Worm (Caenorhabditis elegans) whole organism, L4 larva: ENCODE results near the gene F52D2.12.

Experiments used
- F49E8.2 ChIP-seq: sonication (generic microtip); optimal IDR thresholded peaks from 2 replicates; lab custom pipeline; 2016; ENCODE audit warnings: missing compliant biosample characterization, mild to moderate bottlenecking, missing genetic modification characterization, borderline replicate concordance
- ZK337.2 ChIP-seq: fragments of 200-800 bp; sonication (Bioruptor generic); IDR thresholded peaks from 2 replicates; pipeline ENCODE4 v1.3.6; 2022; ENCODE audit warnings: missing genetic modification reagents, missing genetic modification characterization, missing compliant biosample characterization
- ama-1 ChIP-seq: fragments of 150-350 bp; optimal IDR thresholded peaks from 2 replicates; lab custom pipeline; 2014; ENCODE audit warnings: inconsistent platforms, mixed read lengths
- arid-1 ChIP-seq: fragments of 200-800 bp; sonication (Bioruptor generic); conservative IDR thresholded peaks from 2 replicates; pipeline ENCODE4 v1.3.6; 2022; ENCODE audit warnings: missing genetic modification reagents, missing genetic modification characterization, missing compliant biosample characterization
- ceh-82 ChIP-seq: sonication (generic microtip); optimal IDR thresholded peaks from 2 replicates; lab custom pipeline; 2017; ENCODE audit warnings: missing biosample characterization, missing genetic modification characterization
- dpl-1 ChIP-seq: fragments of 150-350 bp; optimal IDR thresholded peaks from 2 replicates; lab custom pipeline; 2014; ENCODE audit warnings: missing biosample characterization, missing genetic modification reagents, missing genetic modification characterization
- fkh-10 ChIP-seq: fragments of 150-350 bp; optimal IDR thresholded peaks from 2 replicates; lab custom pipeline; 2014; ENCODE audit warnings: missing biosample characterization, missing genetic modification reagents, missing genetic modification characterization
- gei-8 ChIP-seq: fragments of 200-800 bp; sonication (Bioruptor generic); optimal IDR thresholded peaks from 2 replicates; lab custom pipeline; 2018; ENCODE audit warnings: mild to moderate bottlenecking, missing genetic modification characterization, missing compliant biosample characterization
- hlh-30 ChIP-seq: sonication (generic microtip); optimal IDR thresholded peaks from 2 replicates; lab custom pipeline; 2017; ENCODE audit warnings: antibody characterized with exemption, mild to moderate bottlenecking, missing genetic modification characterization, missing compliant biosample characterization; ENCODE audit not compliant: insufficient read depth
- lsy-2 ChIP-seq, 2 experiments: fragments of 150-350 bp in 1 of 2; sonication (generic microtip) in 1 of 2; optimal IDR thresholded peaks; 2 replicates each; lab custom pipeline; 2014 to 2017; ENCODE audit warnings: missing biosample characterization in 2 of 2, missing genetic modification characterization in 2 of 2
- nhr-42 ChIP-seq: fragments of 200-800 bp; sonication (Bioruptor generic); IDR thresholded peaks from 2 replicates; pipeline ENCODE4 v1.3.6; 2022; ENCODE audit warnings: missing genetic modification characterization, missing compliant biosample characterization
- pha-4 ChIP-seq, 2 experiments: fragments of 150-350 bp in 1 of 2; fragments of 200-800 bp in 1 of 2; sonication (Bioruptor generic) in 1 of 2; IDR thresholded peaks in 1 of 2; optimal IDR thresholded peaks in 1 of 2; 2 replicates each; pipeline versions ENCODE4 v1.3.6 to Lab custom; 2014 to 2022; ENCODE audit warnings: missing genetic modification characterization in 2 of 2, missing genetic modification reagents in 2 of 2, missing biosample characterization in 1 of 2, missing compliant biosample characterization in 1 of 2
- snpc-4 ChIP-seq: fragments of 150-350 bp; optimal IDR thresholded peaks from 2 replicates; lab custom pipeline; 2014; ENCODE audit warnings: missing biosample characterization, missing genetic modification characterization

DNA sequence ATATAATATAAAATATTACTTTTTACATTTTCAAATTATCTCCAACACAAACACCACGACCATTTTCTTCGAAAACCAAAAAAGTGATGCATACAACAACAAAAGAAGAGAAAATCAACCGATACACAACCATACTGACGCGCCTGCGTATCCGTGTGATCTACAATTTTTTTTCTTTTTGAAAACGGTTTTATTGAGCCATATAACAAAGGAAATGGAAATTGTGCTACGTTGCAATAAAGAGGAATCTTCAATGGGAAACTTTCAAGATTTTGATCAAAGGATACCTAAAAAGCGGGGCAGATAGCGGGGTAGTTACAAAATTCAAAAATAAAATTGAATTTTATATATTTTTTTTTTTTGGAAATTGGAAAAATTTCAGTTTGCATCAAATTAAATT is 3.1 kb upstream of the F52D2.12 start, which contains the start of gene F52D2.5:
- TF ChIP-seq dpl-1, result no peak
- TF ChIP-seq snpc-4 (tag; lab: Kevin White, UChicago), result no peak
- TF ChIP-seq ceh-82, result no peak
- no peak for TF ChIP-seq ZK337.2
- TF ChIP-seq nhr-42 (GFP tag; lab: Robert Waterston, UW), result no peak
- TF ChIP-seq gei-8 (GFP tag; lab: Kevin White, UChicago), result no peak
- TF ChIP-seq arid-1, result no peak
- no peak for TF ChIP-seq pha-4 (GFP tag; IDR thresholded peaks at IDR 0.05; lab: Robert Waterston, UW)
- no peak for TF ChIP-seq pha-4 (tag; optimal IDR thresholded peaks at IDR 0.05; lab: Kevin White, UChicago)
- TF ChIP-seq F49E8.2 (tag; lab: Kevin White, UChicago), result no peak
- TF ChIP-seq hlh-30 (tag; lab: Kevin White, UChicago), result no peak
- TF ChIP-seq fkh-10 (GFP tag; lab: Kevin White, UChicago), result no peak
- no peak for TF ChIP-seq lsy-2 (tag; optimal IDR thresholded peaks at IDR 0.05; lab: Kevin White, UChicago)
- no peak for TF ChIP-seq ama-1 (lab: Kevin White, UChicago)
